Fruit fly (Drosophila melanogaster): Measurements from ENCODE around the gene Ada.
A peak's percentile ranks its signal among the peaks of the same experiment; 100 is the strongest.

Ada gene

dm6 chr3R:9035252-9035651 lies 29.7 kb upstream of the Ada start (continued):
- TF ChIP-seq hkb (optimal IDR thresholded peaks at IDR 0.05) (no peak), hkb (GFP tag; IDR thresholded peaks at IDR 0.05) (0 out of 2 replicates have a peak, but pooled peaks have one; percentile 16), tna (GFP tag; IDR thresholded peaks at IDR 0.05; ENCODE audit: partially characterized antibody) (no peak), Opbp (GFP tag; IDR thresholded peaks at IDR 0.05; ENCODE audit: partially characterized antibody) (no peak), ems (GFP tag; optimal IDR thresholded peaks at IDR 0.05) (no peak), pita (GFP tag; optimal IDR thresholded peaks at IDR 0.05) (no peak), sens-2 (GFP tag; IDR thresholded peaks at IDR 0.05) (no peak), caup (GFP tag; optimal IDR thresholded peaks at IDR 0.05; ENCODE audit: severe bottlenecking) (no peak), Drgx (GFP tag; IDR thresholded peaks at IDR 0.05) (no peak), Lpt (GFP tag; optimal IDR thresholded peaks at IDR 0.05) (no peak), CG15269 (tag; optimal IDR thresholded peaks at IDR 0.05) (no peak), CG8281 (tag; optimal IDR thresholded peaks at IDR 0.05) (no peak), sim (GFP tag; IDR thresholded peaks at IDR 0.05) (no peak), nerfin-1 (tag; optimal IDR thresholded peaks at IDR 0.05) (no peak), Trl (optimal IDR thresholded peaks at IDR 0.05) (no peak), Trl (GFP tag; optimal IDR thresholded peaks at IDR 0.05) (no peak), Ravus (GFP tag; IDR thresholded peaks at IDR 0.05) (no peak), Sox100B (GFP tag; optimal IDR thresholded peaks at IDR 0.05) (no peak), fru (optimal IDR thresholded peaks at IDR 0.05) (no peak), onecut (GFP tag; IDR thresholded peaks at IDR 0.05) (no peak), dysf (GFP tag; IDR thresholded peaks at IDR 0.05) (no peak), Dad (GFP tag; optimal IDR thresholded peaks at IDR 0.05) (no peak), Kr (GFP tag; optimal IDR thresholded peaks at IDR 0.05) (peak; percentile 2), MBD-R2 (GFP tag; IDR thresholded peaks at IDR 0.05) (no peak), CG10147 (GFP tag; optimal IDR thresholded peaks at IDR 0.05) (no peak), bcd (GFP tag; optimal IDR thresholded peaks at IDR 0.05) (no peak), CG10267 (tag; optimal IDR thresholded peaks at IDR 0.05) (peak; percentile 13), Bdp1 (GFP tag; optimal IDR thresholded peaks at IDR 0.05) (no peak), odd (GFP tag; optimal IDR thresholded peaks at IDR 0.05) (no peak), CG3281 (GFP tag; optimal IDR thresholded peaks at IDR 0.05) (no peak), CG8924 (tag; optimal IDR thresholded peaks at IDR 0.05) (peak; percentile 16), Abd-B (GFP tag; optimal IDR thresholded peaks at IDR 0.05) (no peak), CG11398 (GFP tag; optimal IDR thresholded peaks at IDR 0.05) (no peak), CG5953 (GFP tag; IDR thresholded peaks at IDR 0.05) (no peak), jigr1 (GFP tag; IDR thresholded peaks at IDR 0.05) (no peak), CG13775 (GFP tag; optimal IDR thresholded peaks at IDR 0.05) (no peak), Rx (GFP tag; IDR thresholded peaks at IDR 0.05) (no peak), Nf-YB (GFP tag; optimal IDR thresholded peaks at IDR 0.05) (no peak), CG13424 (tag; optimal IDR thresholded peaks at IDR 0.05) (no peak), scrt (GFP tag; optimal IDR thresholded peaks at IDR 0.05) (no peak), CG31365 (tag; optimal IDR thresholded peaks at IDR 0.05) (no peak), row (GFP tag; IDR thresholded peaks at IDR 0.05) (peak; percentile 42; the same call in 1 of the 3 replicates), crol (GFP tag; IDR thresholded peaks at IDR 0.05) (peak; percentile 41; the same call in 1 of the 2 replicates), trh (GFP tag; optimal IDR thresholded peaks at IDR 0.05) (no peak), CG17829 (tag; optimal IDR thresholded peaks at IDR 0.05) (no peak), Usf (GFP tag; optimal IDR thresholded peaks at IDR 0.05) (no peak), CG17568 (GFP tag; optimal IDR thresholded peaks at IDR 0.05) (no peak), CG10209 (GFP tag; optimal IDR thresholded peaks at IDR 0.05) (no peak), lola (GFP tag; optimal IDR thresholded peaks at IDR 0.05) (peak in 1 of 3 experiments; percentile 35), Asciz (GFP tag; optimal IDR thresholded peaks at IDR 0.05) (no peak), HLH54F (GFP tag; optimal IDR thresholded peaks at IDR 0.05) (no peak), CG30403 (GFP tag; optimal IDR thresholded peaks at IDR 0.05) (no peak), CG12155 (GFP tag; optimal IDR thresholded peaks at IDR 0.05) (no peak)
